Worm (Caenorhabditis elegans) whole organism, L4/young adult: ENCODE data around the gene perm-2.

Source experiments
- W03F9.2 ChIP-seq: fragments of 150-350 bp; optimal IDR thresholded peaks from 2 replicates; lab custom pipeline; 2014; ENCODE audit warnings: missing biosample characterization, missing genetic modification characterization
- dao-5 ChIP-seq: sonication (generic microtip); optimal IDR thresholded peaks from 2 replicates; lab custom pipeline; 2016; ENCODE audit warnings: missing genotype, missing genetic modification characterization, moderate library complexity, missing compliant biosample characterization
- him-1 ChIP-seq: sonication (generic microtip); optimal IDR thresholded peaks from 2 replicates; lab custom pipeline; 2016; ENCODE audit warnings: missing genotype, missing genetic modification reagents, missing genetic modification characterization, missing compliant biosample characterization

Gene perm-2

DNA sequence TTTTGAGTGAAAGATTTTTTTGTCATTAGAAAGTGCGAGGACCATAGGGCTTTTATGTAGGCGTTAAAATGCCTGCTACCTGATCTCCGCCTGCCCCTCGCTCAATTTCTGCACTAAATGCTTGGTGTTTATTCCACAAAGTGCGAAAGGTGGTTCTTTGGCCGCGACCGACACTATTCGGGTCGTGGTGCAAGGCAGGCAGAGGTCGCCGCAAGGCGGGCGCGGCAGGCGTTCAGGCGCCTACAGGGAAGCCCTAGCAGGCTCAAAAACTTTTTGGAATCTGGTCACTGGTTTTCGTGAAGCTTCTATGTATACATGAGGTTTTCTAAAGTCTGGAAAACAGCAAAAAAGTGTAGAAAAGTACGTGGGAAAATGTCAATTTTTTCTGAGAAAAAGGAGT lies 5.7 kb upstream of the perm-2 start:
- no peak for TF ChIP-seq W03F9.2
- TF ChIP-seq dao-5 = no peak
- no peak for TF ChIP-seq him-1 (tag; lab: Kevin White, UChicago)

DNA sequence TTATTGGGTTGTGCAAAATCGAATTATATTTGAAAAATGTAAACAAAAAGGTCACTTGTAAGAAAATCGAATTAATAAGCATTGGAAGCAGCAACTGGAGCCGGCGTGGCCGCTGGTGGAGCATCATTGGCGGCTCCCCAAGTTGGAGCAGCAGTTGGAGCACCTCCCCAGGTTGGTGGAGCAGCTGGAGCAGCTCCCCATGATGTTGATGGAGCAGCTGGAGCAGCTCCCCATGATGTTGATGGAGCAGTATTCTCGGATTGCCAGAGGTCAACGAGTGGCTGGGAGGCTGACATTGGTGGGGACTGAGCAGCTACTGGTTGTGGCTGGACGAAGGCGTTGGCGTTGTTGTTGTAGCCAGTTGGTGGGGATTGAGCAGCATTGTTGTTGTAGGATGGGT lies 5.1 kb upstream of the perm-2 start:
- TF ChIP-seq W03F9.2 (no peak), dao-5 (no peak), him-1 (tag; lab: Kevin White, UChicago) (no peak)

DNA sequence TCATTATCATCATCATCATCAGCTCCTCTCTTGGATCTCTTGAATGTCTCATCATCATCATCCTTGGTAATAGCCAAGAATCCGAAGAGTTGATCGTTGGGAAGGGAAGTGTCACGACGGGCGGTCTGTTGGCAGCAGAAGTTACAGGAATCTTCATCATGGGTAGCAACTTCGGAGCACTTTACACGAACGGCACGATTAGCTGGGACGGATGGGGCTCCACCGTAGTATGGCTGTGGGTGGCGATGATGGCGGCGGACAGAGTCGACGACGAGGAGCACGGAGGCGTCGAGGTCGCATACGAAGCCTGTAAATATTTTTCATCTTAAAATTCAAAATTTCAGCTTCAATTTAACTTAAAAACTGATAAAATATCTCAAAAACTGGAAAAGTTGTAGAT lies 3.2 kb upstream of the perm-2 start:
- TF ChIP-seq him-1 (tag; lab: Kevin White, UChicago) (no peak), W03F9.2 (no peak), dao-5 (no peak)

DNA sequence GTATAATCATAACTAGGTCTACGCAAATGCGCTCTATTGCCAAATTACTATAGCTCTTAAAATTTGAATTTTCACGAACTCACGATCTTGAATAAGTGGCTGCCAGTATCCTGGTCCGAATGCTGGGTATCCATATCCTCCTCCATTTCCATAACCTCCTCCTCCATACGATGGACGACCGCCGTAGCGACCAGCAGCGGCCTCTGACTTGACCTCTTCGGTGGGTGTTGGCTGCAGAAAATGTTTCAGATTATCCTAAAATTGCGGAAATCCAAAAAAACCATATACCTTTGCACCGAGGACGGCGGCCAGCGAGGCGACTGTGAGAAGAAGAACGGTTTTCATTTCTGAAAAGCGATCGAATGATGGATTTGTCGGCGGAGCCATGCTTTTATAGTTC lies 1.8 kb upstream of the perm-2 start, which contains the start of gene perm-4:
TSS of gene perm-4 (minus strand) at position 367 of the 400 bp plus-strand sequence.
- TF ChIP-seq him-1 (tag; lab: Kevin White, UChicago) = no peak
- no peak for TF ChIP-seq W03F9.2
- TF ChIP-seq dao-5 = no peak

DNA sequence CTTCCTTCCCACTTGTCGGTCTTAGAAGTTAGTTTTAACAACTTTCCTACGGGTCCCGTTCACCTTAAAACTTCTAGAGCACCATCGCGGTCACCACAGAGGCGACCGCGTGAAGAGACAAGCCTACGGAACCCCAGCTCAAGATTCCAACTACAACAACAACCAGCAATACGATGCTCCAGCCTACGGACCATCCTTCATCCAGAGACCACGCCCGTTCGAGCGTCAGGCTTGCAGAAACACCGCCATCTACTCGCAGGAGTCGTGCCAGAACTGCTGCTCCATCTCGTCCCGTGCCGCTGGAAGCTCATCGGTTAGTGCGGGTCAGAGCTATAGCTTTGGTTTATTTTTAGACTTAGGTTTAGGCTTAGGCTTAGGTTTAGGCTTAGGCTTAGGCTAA lies 1.3 kb downstream of the perm-2 start:
- TF ChIP-seq W03F9.2 (no peak), dao-5 (no peak), him-1 (tag; lab: Kevin White, UChicago) (no peak)

ce11 chrIV:1136658-1137057 lies 10.1 kb downstream of the perm-2 start, which contains the start of gene C44B12.6:
Gene C44B12.6 (minus strand): TSS chrIV:1136758.
- TF ChIP-seq dao-5 (no peak), W03F9.2 (no peak), him-1 (tag; lab: Kevin White, UChicago) (no peak)

DNA sequence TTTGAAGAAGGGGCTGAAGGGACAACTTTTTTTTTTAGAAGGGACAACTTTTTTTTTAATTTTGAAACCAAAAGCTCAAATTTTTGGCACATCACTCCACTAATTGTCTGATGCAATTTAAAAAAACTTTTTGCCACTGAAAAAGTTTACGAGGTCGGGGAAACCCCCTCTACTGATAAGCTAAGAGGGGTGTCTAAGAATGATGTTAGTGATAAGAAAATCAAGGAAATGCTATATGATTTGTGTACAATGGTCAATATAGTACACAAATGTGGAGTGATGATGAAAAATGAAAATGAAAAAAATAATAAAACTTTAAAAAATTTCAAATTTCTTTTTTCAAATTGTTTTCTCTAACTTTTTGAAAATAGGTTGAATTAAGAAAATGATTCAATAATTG lies 21.0 kb downstream of the perm-2 start:
- TF ChIP-seq W03F9.2 (no peak), dao-5 (no peak), him-1 (tag; lab: Kevin White, UChicago) (no peak)

- TF ChIP-seq him-1 (tag; lab: Kevin White, UChicago) (no peak), W03F9.2 (no peak), dao-5 (no peak)
Measured at ce11 chrIV:1148425-1149151, 22.0 kb downstream of the perm-2 start.

ce11 chrIV:1155206-1155605 lies 28.6 kb downstream of the perm-2 start:
- TF ChIP-seq dao-5 = no peak
- no peak for TF ChIP-seq W03F9.2
- TF ChIP-seq him-1 (tag; lab: Kevin White, UChicago) = no peak

DNA sequence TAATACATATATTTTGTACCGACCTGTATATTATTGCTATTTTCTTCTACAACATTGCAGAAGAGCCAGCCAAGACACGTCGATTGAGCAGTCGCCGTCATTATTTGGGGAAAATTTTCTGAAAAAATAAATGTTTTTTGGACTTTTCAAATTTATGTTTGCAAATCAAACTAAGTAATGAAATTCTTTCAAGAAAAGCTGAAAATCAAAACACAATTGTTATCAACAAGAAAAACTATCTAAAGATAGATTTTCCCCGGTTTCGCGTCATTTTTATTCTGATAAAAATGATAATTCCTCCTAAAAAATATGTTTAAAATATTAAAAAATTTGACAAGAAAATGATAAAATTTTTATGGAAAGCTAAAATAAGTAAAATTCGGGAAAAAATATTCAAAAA lies 31.3 kb downstream of the perm-2 start, which contains the start of gene C50A2.3:
TSS of gene C50A2.3 (minus strand) at position 101 of the 400 bp plus-strand sequence.
- no peak for TF ChIP-seq dao-5
- no peak for TF ChIP-seq W03F9.2
- no peak for TF ChIP-seq him-1 (tag; lab: Kevin White, UChicago)

ce11 chrIV:1160386-1160785 lies 33.8 kb downstream of the perm-2 start, which contains the start of gene ets-8:
Gene ets-8 (minus strand): TSS chrIV:1160486.
- no peak for TF ChIP-seq dao-5
- no peak for TF ChIP-seq him-1 (tag; lab: Kevin White, UChicago)
- TF ChIP-seq W03F9.2 = no peak

- TF ChIP-seq dao-5 = no peak
- no peak for TF ChIP-seq him-1 (tag; lab: Kevin White, UChicago)
- TF ChIP-seq W03F9.2 = no peak
Measured at ce11 chrIV:1163126-1163525, 36.5 kb downstream of the perm-2 start, which contains the start of gene C50A2.7. Gene C50A2.7 (plus strand): TSS chrIV:1163426.

- TF ChIP-seq W03F9.2 (no peak), dao-5 (no peak), him-1 (tag; lab: Kevin White, UChicago) (no peak)
Measured at ce11 chrIV:1167352-1167751, 40.8 kb downstream of the perm-2 start.

DNA sequence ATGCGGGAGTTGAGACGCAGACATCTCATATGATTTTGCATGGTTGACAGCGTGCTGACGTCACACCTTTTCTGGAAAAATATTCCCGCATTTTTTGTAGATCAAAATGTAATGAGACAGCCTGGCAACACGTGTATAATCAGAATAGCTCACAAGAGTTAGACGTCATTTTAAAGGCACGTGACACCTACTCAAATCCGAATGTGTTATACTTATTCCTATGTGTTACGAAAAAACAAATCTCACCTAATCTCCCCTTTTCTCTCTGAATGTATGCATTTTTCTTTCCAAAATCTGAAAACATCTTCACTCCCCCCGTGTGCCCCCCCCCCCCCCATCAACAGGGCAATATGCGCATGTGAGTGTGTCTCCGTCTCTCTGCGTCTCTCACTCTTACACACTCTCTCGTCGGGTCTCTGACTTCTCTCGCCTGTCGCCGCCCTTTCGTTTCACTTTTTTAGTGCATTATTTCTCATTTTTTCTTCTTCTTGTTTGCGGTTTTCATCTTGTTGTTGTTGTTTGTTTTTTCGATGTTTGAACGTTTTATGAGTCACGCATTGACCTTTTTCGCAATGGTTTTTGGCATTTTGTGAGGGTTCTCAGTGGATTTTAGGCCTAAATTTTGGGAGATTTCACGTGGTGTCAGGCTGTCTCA lies 41.8 kb downstream of the perm-2 start:
- TF ChIP-seq dao-5 (no peak), W03F9.2 (no peak), him-1 (tag; lab: Kevin White, UChicago) (no peak)

ce11 chrIV:1170408-1170807 lies 43.8 kb downstream of the perm-2 start, which contains the start of gene cec-2:
Gene cec-2 (plus strand): TSS chrIV:1170708.
- no peak for TF ChIP-seq him-1 (tag; lab: Kevin White, UChicago)
- TF ChIP-seq dao-5 = no peak
- TF ChIP-seq W03F9.2 = no peak
